Worm (Caenorhabditis elegans): Measurements from ENCODE around the gene C25F9.2.

DNA sequence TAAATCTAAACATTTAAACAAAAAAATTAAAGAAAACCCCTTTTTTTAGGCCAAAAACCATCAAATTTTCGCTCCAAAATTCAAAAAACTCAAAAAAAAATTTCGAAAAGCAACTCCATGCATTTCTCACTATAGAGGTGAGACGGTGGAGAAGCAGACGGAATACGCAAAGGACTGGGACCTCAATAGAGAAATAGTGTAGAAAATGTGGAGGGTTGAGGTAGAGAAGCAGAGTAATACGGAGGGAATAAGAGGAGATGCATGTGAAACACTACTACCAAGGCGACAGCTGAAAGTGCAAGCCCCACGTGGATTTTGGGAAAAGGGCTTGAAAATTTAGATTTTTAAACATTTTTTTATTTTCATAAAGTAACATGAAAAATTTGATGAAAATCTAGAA is 30.0 kb upstream of the C25F9.2 start:
- TF ChIP-seq hpl-2 (GFP tag; optimal IDR thresholded peaks at IDR 0.05) (no peak), ceh-88 (GFP tag; IDR thresholded peaks at IDR 0.05) (no peak), nhr-77 (tag; optimal IDR thresholded peaks at IDR 0.05) (no peak), ceh-82 (tag; optimal IDR thresholded peaks at IDR 0.05) (peak in 2 of 3 experiments; percentile 9 to 15), nhr-90 (tag; optimal IDR thresholded peaks at IDR 0.05; ENCODE audit: poor library complexity) (no peak), sup-37 (GFP tag; optimal IDR thresholded peaks at IDR 0.05) (no peak), blmp-1 (tag; optimal IDR thresholded peaks at IDR 0.05) (no peak), lin-39 (tag; optimal IDR thresholded peaks at IDR 0.05) (no peak), dpl-1 (GFP tag; optimal IDR thresholded peaks at IDR 0.05) (peak in 1 of 3 experiments; percentile 23), fkh-4 (tag; optimal IDR thresholded peaks at IDR 0.05; ENCODE audit: borderline replicate concordance) (no peak), snpc-4 (tag; optimal IDR thresholded peaks at IDR 0.05) (no peak)
